Worm (Caenorhabditis elegans): Measurements from ENCODE around the gene ins-17.

ins-17 gene

DNA sequence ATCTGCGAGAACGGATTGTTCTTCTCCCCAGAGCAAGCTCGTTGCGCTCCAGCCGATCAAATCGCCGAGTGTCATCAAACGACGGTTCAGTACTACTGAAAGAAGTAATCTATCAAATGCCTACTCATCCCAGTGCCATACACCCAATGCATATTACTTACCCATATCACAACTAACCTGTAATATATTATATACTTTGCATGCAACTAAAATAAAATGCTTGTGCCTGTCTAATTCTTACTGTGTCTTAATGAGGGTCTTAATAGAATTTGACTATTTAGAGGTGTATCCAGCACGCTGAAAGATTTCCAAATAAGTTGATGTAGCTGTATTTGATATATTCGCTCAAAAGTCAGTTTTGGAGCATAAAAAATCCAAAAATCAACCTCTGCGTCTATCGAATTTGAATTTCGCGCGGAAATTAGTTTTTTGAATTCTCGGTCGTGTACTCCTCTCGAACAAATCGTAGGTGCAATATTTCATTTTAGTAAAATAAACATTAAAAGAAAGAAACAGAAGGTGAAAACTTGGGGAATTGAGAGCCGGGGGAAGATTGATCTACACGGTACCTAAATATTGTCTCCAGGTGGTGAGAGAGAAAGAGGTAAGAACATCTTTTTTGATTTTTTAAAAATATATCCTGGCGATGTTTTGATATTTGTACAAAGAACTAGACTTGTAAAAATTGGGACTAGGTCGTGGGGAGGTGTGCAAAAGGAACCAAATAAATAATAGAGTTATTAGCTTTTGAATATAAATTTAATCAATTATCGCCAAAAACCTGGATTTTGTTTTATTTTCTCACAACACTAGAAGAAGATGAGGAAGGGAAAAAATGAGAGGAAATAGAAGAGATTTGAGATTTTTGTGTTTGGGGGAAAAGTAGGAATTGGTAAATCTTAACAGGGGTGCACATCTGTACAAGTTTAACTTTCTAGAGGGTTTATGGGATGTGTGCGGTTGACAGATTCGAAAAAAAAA, 14.1 kb upstream of the ins-17 start:
- TF ChIP-seq dpl-1 (GFP tag; optimal IDR thresholded peaks at IDR 0.05) (peak; percentile 6 to 68 (median 47)), ceh-88 (GFP tag; IDR thresholded peaks at IDR 0.05) (no peak), egl-27 (tag; optimal IDR thresholded peaks at IDR 0.05) (no peak), F16B12.6 (tag; optimal IDR thresholded peaks at IDR 0.05) (no peak), jun-1 (tag; optimal IDR thresholded peaks at IDR 0.05) (no peak), dsc-1 (tag; optimal IDR thresholded peaks at IDR 0.05) (peak; percentile 16), C34B4.2 (tag; optimal IDR thresholded peaks at IDR 0.05) (no peak), efl-1 (optimal IDR thresholded peaks at IDR 0.05) (peak; percentile 2 to 61), efl-1 (GFP tag; optimal IDR thresholded peaks at IDR 0.05 in 1 of 2) (peak; percentile 56 to 93), nhr-85 (tag) (peak; percentile 65), ceh-82 (tag; optimal IDR thresholded peaks at IDR 0.05) (no peak), lin-35 (GFP tag; optimal IDR thresholded peaks at IDR 0.05) (peak; percentile 8 to 37), pag-3 (tag; optimal IDR thresholded peaks at IDR 0.05; ENCODE audit: borderline replicate concordance, insufficient read depth) (no peak), lsy-2 (tag; optimal IDR thresholded peaks at IDR 0.05) (peak in 1 of 2 experiments; percentile 22), pax-3 (tag; optimal IDR thresholded peaks at IDR 0.05) (peak; percentile 21), fos-1 (tag; optimal IDR thresholded peaks at IDR 0.05) (no peak), grh-1 (GFP tag; IDR thresholded peaks at IDR 0.05) (no peak), mep-1 (tag; optimal IDR thresholded peaks at IDR 0.05) (no peak), zag-1 (tag; optimal IDR thresholded peaks at IDR 0.05) (no peak), lin-14 (GFP tag; optimal IDR thresholded peaks at IDR 0.05) (peak; percentile 9), snu-23 (GFP tag; optimal IDR thresholded peaks at IDR 0.05) (peak; percentile 35), hlh-17 (GFP tag; optimal IDR thresholded peaks at IDR 0.05; ENCODE audit: borderline replicate concordance) (no peak), fkh-10 (GFP tag; optimal IDR thresholded peaks at IDR 0.05) (no peak), vab-15 (tag; optimal IDR thresholded peaks at IDR 0.05) (no peak), nhr-47 (tag; optimal IDR thresholded peaks at IDR 0.05) (no peak), lin-13 (GFP tag; optimal IDR thresholded peaks at IDR 0.05) (no peak), nhr-19 (GFP tag; conservative IDR thresholded peaks at IDR 0.05) (no peak; the same call in 1 of the 2 replicates), lin-15B (tag; optimal IDR thresholded peaks at IDR 0.05) (no peak), ama-1 (optimal IDR thresholded peaks at IDR 0.05) (peak; percentile 40), nhr-76 (tag; optimal IDR thresholded peaks at IDR 0.05) (no peak), aha-1 (tag; optimal IDR thresholded peaks at IDR 0.05) (no peak), sup-37 (GFP tag; optimal IDR thresholded peaks at IDR 0.05) (no peak), unc-98 (GFP tag; IDR thresholded peaks at IDR 0.05) (no peak), sox-4 (tag; optimal IDR thresholded peaks at IDR 0.05) (no peak), sptf-1 (tag; optimal IDR thresholded peaks at IDR 0.05) (no peak), skn-1 (tag; optimal IDR thresholded peaks at IDR 0.05) (no peak), fkh-4 (tag; optimal IDR thresholded peaks at IDR 0.05; ENCODE audit: borderline replicate concordance) (no peak), unc-86 (tag; optimal IDR thresholded peaks at IDR 0.05) (no peak), elt-2 (tag; optimal IDR thresholded peaks at IDR 0.05) (peak; percentile 16), ztf-4 (tag; optimal IDR thresholded peaks at IDR 0.05) (no peak), blmp-1 (tag; optimal IDR thresholded peaks at IDR 0.05) (no peak), alr-1 (tag; optimal IDR thresholded peaks at IDR 0.05; ENCODE audit: borderline replicate concordance) (no peak), ets-5 (GFP tag; IDR thresholded peaks at IDR 0.05) (no peak), aly-2 (tag; optimal IDR thresholded peaks at IDR 0.05) (peak; percentile 20), nhr-11 (tag; optimal IDR thresholded peaks at IDR 0.05) (no peak), zip-4 (GFP tag; optimal IDR thresholded peaks at IDR 0.05) (no peak), nhr-12 (tag; optimal IDR thresholded peaks at IDR 0.05) (no peak), fkh-8 (tag; optimal IDR thresholded peaks at IDR 0.05) (peak; percentile 48), nhr-28 (tag; optimal IDR thresholded peaks at IDR 0.05) (no peak), ceh-63 (GFP tag; optimal IDR thresholded peaks at IDR 0.05) (no peak), xbp-1 (tag; optimal IDR thresholded peaks at IDR 0.05) (no peak)

Data from whole organism, L1 larva.